Fruit fly (Drosophila melanogaster): ENCODE data around the gene CG33252.

Gene CG33252

dm6 chrX:16867622-16868021 lies 29.4 kb downstream of the CG33252 start (continued):
- peak; percentile 14 for TF ChIP-seq CG8924 (tag; optimal IDR thresholded peaks at IDR 0.05)
- TF ChIP-seq CG4424 (GFP tag; optimal IDR thresholded peaks at IDR 0.05), result no peak
- no peak for TF ChIP-seq oc (tag; optimal IDR thresholded peaks at IDR 0.05)
- peak; percentile 9 for TF ChIP-seq fd96Cb (tag; optimal IDR thresholded peaks at IDR 0.05)
- TF ChIP-seq cg (GFP tag; optimal IDR thresholded peaks at IDR 0.05), result no peak
- TF ChIP-seq fd64A (GFP tag; optimal IDR thresholded peaks at IDR 0.05), result no peak
- no peak for TF ChIP-seq CG1832 (GFP tag; optimal IDR thresholded peaks at IDR 0.05)
- no peak for TF ChIP-seq CG11085 (GFP tag; IDR thresholded peaks at IDR 0.05)
- TF ChIP-seq CG6689 (GFP tag; IDR thresholded peaks at IDR 0.05), result peak; percentile 30; the same call in 1 of the 2 replicates
- no peak for TF ChIP-seq CG17829 (tag; optimal IDR thresholded peaks at IDR 0.05)
- TF ChIP-seq sens (GFP tag), result peak; percentile 51
- TF ChIP-seq CG9609 (GFP tag; optimal IDR thresholded peaks at IDR 0.05), result no peak
- TF ChIP-seq bsh (GFP tag; optimal IDR thresholded peaks at IDR 0.05), result peak in 1 of 2 experiments; percentile 1
- no peak for TF ChIP-seq gce (GFP tag; IDR thresholded peaks at IDR 0.05)
- TF ChIP-seq CG8290 (GFP tag; optimal IDR thresholded peaks at IDR 0.05), result no peak
- no peak for TF ChIP-seq CG8290 (tag; optimal IDR thresholded peaks at IDR 0.05)
- peak; percentile 38; the same call in 1 of the 2 replicates for TF ChIP-seq stc (GFP tag; IDR thresholded peaks at IDR 0.05)
- TF ChIP-seq CG4617 (GFP tag; optimal IDR thresholded peaks at IDR 0.05; ENCODE audit: borderline replicate concordance), result no peak
- TF ChIP-seq Hr3 (GFP tag; optimal IDR thresholded peaks at IDR 0.05), result no peak
- no peak for TF ChIP-seq gro (GFP tag; optimal IDR thresholded peaks at IDR 0.05)
- TF ChIP-seq ap (GFP tag; IDR thresholded peaks at IDR 0.05), result 0 out of 2 replicates have a peak, but pooled peaks have one; percentile 27
- 0 out of 2 replicates have a peak, but pooled peaks have one; percentile 28 for TF ChIP-seq Xrp1 (GFP tag; IDR thresholded peaks at IDR 0.05)
- peak; percentile 20; the same call in 1 of the 2 replicates for TF ChIP-seq Ada2b (GFP tag; IDR thresholded peaks at IDR 0.05)
- no peak for TF ChIP-seq CG9932 (GFP tag; IDR thresholded peaks at IDR 0.05)
- no peak for TF ChIP-seq CoRest (tag; optimal IDR thresholded peaks at IDR 0.05)
- TF ChIP-seq CG12071 (GFP tag; optimal IDR thresholded peaks at IDR 0.05), result no peak
- no peak for TF ChIP-seq NC2β (GFP tag; optimal IDR thresholded peaks at IDR 0.05)
- no peak for TF ChIP-seq Mad (GFP tag; optimal IDR thresholded peaks at IDR 0.05)
- no peak for TF ChIP-seq NFAT (GFP tag; IDR thresholded peaks at IDR 0.05)
- TF ChIP-seq HLH3B (GFP tag; IDR thresholded peaks at IDR 0.05), result peak; percentile 36; the same call in 1 of the 2 replicates
- peak; percentile 57 for TF ChIP-seq row (GFP tag; IDR thresholded peaks at IDR 0.05)
- TF ChIP-seq Spps (tag; optimal IDR thresholded peaks at IDR 0.05), result no peak
- no peak for TF ChIP-seq kni (GFP tag; optimal IDR thresholded peaks at IDR 0.05)
- TF ChIP-seq CG12155 (GFP tag; optimal IDR thresholded peaks at IDR 0.05), result no peak
- peak; percentile 45; the same call in 1 of the 3 replicates for TF ChIP-seq ci (GFP tag; IDR thresholded peaks at IDR 0.05)
- no peak for TF ChIP-seq pros (GFP tag; optimal IDR thresholded peaks at IDR 0.05)
- no peak for TF ChIP-seq lmd (GFP tag; IDR thresholded peaks at IDR 0.05)
- TF ChIP-seq pnt (GFP tag; optimal IDR thresholded peaks at IDR 0.05), result peak; percentile 14
- no peak for TF ChIP-seq CG32532 (GFP tag; IDR thresholded peaks at IDR 0.05)
- TF ChIP-seq TFAM (GFP tag; optimal IDR thresholded peaks at IDR 0.05), result no peak
- TF ChIP-seq ara (GFP tag; IDR thresholded peaks at IDR 0.05), result no peak
- TF ChIP-seq chinmo (GFP tag; IDR thresholded peaks at IDR 0.05; ENCODE audit: partially characterized antibody), result no peak
- no peak for TF ChIP-seq az2 (GFP tag; optimal IDR thresholded peaks at IDR 0.05)
- TF ChIP-seq CG11695 (GFP tag; IDR thresholded peaks at IDR 0.05), result no peak
- no peak for TF ChIP-seq cato (GFP tag; optimal IDR thresholded peaks at IDR 0.05; ENCODE audit: borderline replicate concordance)
- TF ChIP-seq nerfin-2 (GFP tag; IDR thresholded peaks at IDR 0.05; ENCODE audit: partially characterized antibody), result no peak
- no peak for TF ChIP-seq CG12942 (GFP tag; optimal IDR thresholded peaks at IDR 0.05)
- no peak for TF ChIP-seq sna (GFP tag; IDR thresholded peaks at IDR 0.05; ENCODE audit: partially characterized antibody)
- peak; percentile 29 for TF ChIP-seq nmo (GFP tag; optimal IDR thresholded peaks at IDR 0.05)
- peak; percentile 37 for TF ChIP-seq CG7839 (tag; optimal IDR thresholded peaks at IDR 0.05)
- peak; percentile 51; the same call in 1 of the 3 replicates for TF ChIP-seq tgo (GFP tag; IDR thresholded peaks at IDR 0.05)
- peak; percentile 5 for TF ChIP-seq Abd-B (GFP tag; optimal IDR thresholded peaks at IDR 0.05)

Measured in whole organism, embryonic.